Worm (Caenorhabditis elegans): ENCODE measurements around the gene C45G9.5.

- no peak for TF ChIP-seq med-1 (GFP tag; optimal IDR thresholded peaks at IDR 0.05; ENCODE audit: insufficient read depth)
- no peak for TF ChIP-seq T22C8.4 (GFP tag; IDR thresholded peaks at IDR 0.05)
- TF ChIP-seq ztf-29 (GFP tag; IDR thresholded peaks at IDR 0.05), result no peak
- TF ChIP-seq cog-1 (tag; optimal IDR thresholded peaks at IDR 0.05), result no peak
- TF ChIP-seq flt-1 (GFP tag; IDR thresholded peaks at IDR 0.05), result no peak
- no peak for TF ChIP-seq ztf-23 (GFP tag; IDR thresholded peaks at IDR 0.05)
Measured at ce11 chrIII:5042112-5042511, 5.8 kb upstream of the C45G9.5 start, which contains the start of gene nlp-43.
